Fruit fly (Drosophila melanogaster) S2 (cell line): ENCODE results near the gene Myo31DF.

Source experiments
- CG8478 ChIP-seq: fragments of >200 bp; optimal IDR thresholded peaks from 2 replicates; lab custom pipeline; 2018
- CTCF ChIP-seq, 2 experiments: fragments of >200 bp; optimal IDR thresholded peaks; 2 replicates each; lab custom pipeline; 2018

DNA sequence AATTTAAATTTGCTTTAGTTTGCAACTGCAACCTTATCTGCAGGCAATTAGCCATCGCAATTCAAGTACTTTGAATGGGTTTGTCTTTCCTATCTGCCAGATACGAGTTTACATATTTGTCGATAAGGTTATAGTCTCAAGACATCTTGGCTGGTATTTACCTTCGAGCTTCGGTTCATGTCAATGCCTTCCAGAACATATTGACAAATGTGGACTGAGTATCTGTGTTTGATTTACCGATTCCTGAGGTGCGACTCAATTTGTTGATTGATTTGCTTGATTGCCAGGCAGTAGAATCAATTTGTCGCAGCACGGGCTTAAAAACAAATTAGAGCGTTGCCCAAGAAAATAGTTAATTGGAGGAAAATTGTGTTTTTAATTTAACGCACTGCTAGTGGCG is 46.2 kb upstream of the Myo31DF start:
- TF ChIP-seq CTCF (optimal IDR thresholded peaks at IDR 0.05; lab: Kevin White, UChicago) (no peak), CG8478 (lab: Kevin White, UChicago) (no peak)
